Worm (Caenorhabditis elegans) whole organism, young adult: ENCODE measurements around the gene ceh-31.

Experiments
- B0336.3 ChIP-seq: fragments of 200-800 bp; sonication (Bioruptor generic); IDR thresholded peaks from 2 replicates; pipeline ENCODE4 v1.3.6; 2022; ENCODE audit warnings: missing genetic modification characterization, missing compliant biosample characterization
- C06A6.2 ChIP-seq: fragments of 200-800 bp; sonication (Bioruptor generic); conservative IDR thresholded peaks from 2 replicates; pipeline ENCODE4 v1.3.6; 2022; ENCODE audit warnings: missing genetic modification characterization, missing compliant biosample characterization
- F22D6.2 ChIP-seq: sonication (generic microtip); optimal IDR thresholded peaks from 2 replicates; lab custom pipeline; 2016; ENCODE audit warnings: mild to moderate bottlenecking, missing genetic modification characterization, missing compliant biosample characterization
- F33H1.4 ChIP-seq: fragments of 200-800 bp; sonication (Bioruptor generic); IDR thresholded peaks from 2 replicates; pipeline ENCODE4 v1.3.6; 2022; ENCODE audit warnings: missing genetic modification reagents, missing genetic modification characterization, missing compliant biosample characterization
- Y53G8AR.9 ChIP-seq: fragments of 200-800 bp; sonication (Bioruptor generic); conservative IDR thresholded peaks from 2 replicates; pipeline ENCODE4 v1.3.6; 2022; ENCODE audit warnings: missing genetic modification reagents, missing genetic modification characterization, missing compliant biosample characterization
- Y67H2A.10 ChIP-seq: fragments of 200-800 bp; sonication (Bioruptor generic); conservative IDR thresholded peaks from 2 replicates; pipeline ENCODE4 v1.3.6; 2022; ENCODE audit warnings: missing genetic modification reagents, missing genetic modification characterization, missing compliant biosample characterization
- Y79H2A.3 ChIP-seq: fragments of 200-800 bp; sonication (Bioruptor generic); conservative IDR thresholded peaks from 2 replicates; pipeline ENCODE4 v1.3.6; 2022; ENCODE audit warnings: missing genetic modification reagents, missing genetic modification characterization, missing compliant biosample characterization
- athp-1 ChIP-seq: sonication (generic microtip); optimal IDR thresholded peaks from 2 replicates; lab custom pipeline; 2017; ENCODE audit warnings: mild to moderate bottlenecking, missing genetic modification characterization, missing compliant biosample characterization
- attf-5 ChIP-seq: fragments of 200-800 bp; sonication (Bioruptor generic); optimal IDR thresholded peaks from 2 replicates; lab custom pipeline; 2018; ENCODE audit warnings: mild to moderate bottlenecking, missing genetic modification characterization, missing compliant biosample characterization
- cebp-1 ChIP-seq, 2 experiments: fragments of 200-800 bp in 1 of 2; sonication (Bioruptor generic) in 1 of 2; sonication (generic microtip) in 1 of 2; IDR thresholded peaks in 1 of 2; optimal IDR thresholded peaks in 1 of 2; 2 replicates each; pipeline versions ENCODE4 v1.3.6 to Lab custom; 2017 to 2022; ENCODE audit warnings: missing compliant biosample characterization in 2 of 2, missing genetic modification characterization in 2 of 2, mild to moderate bottlenecking in 1 of 2, missing genetic modification reagents in 1 of 2, moderate library complexity in 1 of 2
- ceh-91 ChIP-seq: fragments of 200-800 bp; sonication (Bioruptor generic); IDR thresholded peaks from 2 replicates; pipeline ENCODE4 v1.3.6; 2022; ENCODE audit warnings: missing genetic modification reagents, missing genetic modification characterization, missing compliant biosample characterization
- die-1 ChIP-seq: sonication (generic microtip); optimal IDR thresholded peaks from 2 replicates; lab custom pipeline; 2016; ENCODE audit warnings: missing genotype, mild to moderate bottlenecking, missing genetic modification characterization, missing compliant biosample characterization
- dox-1 ChIP-seq: fragments of 200-800 bp; sonication (Bioruptor generic); IDR thresholded peaks from 2 replicates; pipeline ENCODE4 v1.3.6; 2022; ENCODE audit warnings: missing genetic modification reagents, missing genetic modification characterization, missing compliant biosample characterization
- efl-1 ChIP-seq: fragments of 150-350 bp; optimal IDR thresholded peaks from 2 replicates; lab custom pipeline; 2014; ENCODE audit warnings: missing biosample characterization, missing genetic modification reagents, missing genetic modification characterization
- egl-44 ChIP-seq: fragments of 200-800 bp; sonication (Bioruptor generic); IDR thresholded peaks from 2 replicates; pipeline ENCODE4 v1.3.6; 2022; ENCODE audit warnings: missing genetic modification reagents, missing genetic modification characterization, missing compliant biosample characterization
- egrh-3 ChIP-seq: fragments of 200-800 bp; sonication (Bioruptor generic); IDR thresholded peaks from 2 replicates; pipeline ENCODE4 v1.3.6; 2022; ENCODE audit warnings: missing genetic modification reagents, missing genetic modification characterization, missing compliant biosample characterization
- hlh-12 ChIP-seq: sonication (generic microtip); optimal IDR thresholded peaks from 2 replicates; lab custom pipeline; 2016; ENCODE audit warnings: missing genetic modification characterization, missing compliant biosample characterization
- hmg-1.2 ChIP-seq: fragments of 200-800 bp; sonication (Bioruptor generic); IDR thresholded peaks from 2 replicates; pipeline ENCODE4 v1.3.6; 2022; ENCODE audit warnings: missing genetic modification reagents, missing genetic modification characterization, missing compliant biosample characterization
- let-607 ChIP-seq, 2 experiments: fragments of 200-800 bp in 1 of 2; sonication (Bioruptor generic) in 1 of 2; sonication (generic microtip) in 1 of 2; optimal IDR thresholded peaks; 2 replicates each; lab custom pipeline; 2016 to 2018; ENCODE audit warnings: mild to moderate bottlenecking in 2 of 2, missing compliant biosample characterization in 2 of 2, missing genetic modification characterization in 2 of 2, moderate library complexity in 2 of 2, missing genotype in 1 of 2
- lin-26 ChIP-seq: fragments of 200-800 bp; sonication (Bioruptor generic); IDR thresholded peaks from 2 replicates; pipeline ENCODE4 v1.3.6; 2022; ENCODE audit warnings: missing genetic modification reagents, missing genetic modification characterization, missing compliant biosample characterization
- lin-40 ChIP-seq: sonication (generic microtip); optimal IDR thresholded peaks from 2 replicates; lab custom pipeline; 2016; ENCODE audit warnings: missing genetic modification characterization, mild to moderate bottlenecking, missing compliant biosample characterization, missing genotype, missing genetic modification reagents
- lin-54 ChIP-seq: fragments of 200-800 bp; sonication (Bioruptor generic); optimal IDR thresholded peaks from 2 replicates; lab custom pipeline; 2018; ENCODE audit warnings: mild to moderate bottlenecking, missing genetic modification characterization, missing compliant biosample characterization
- lsl-1 ChIP-seq: fragments of 200-800 bp; sonication (Bioruptor generic); optimal IDR thresholded peaks from 2 replicates; lab custom pipeline; 2018; ENCODE audit warnings: mild to moderate bottlenecking, missing genetic modification characterization, moderate library complexity, missing compliant biosample characterization
- madf-10 ChIP-seq: sonication (generic microtip); optimal IDR thresholded peaks from 2 replicates; lab custom pipeline; 2016; ENCODE audit warnings: mild to moderate bottlenecking, missing genetic modification characterization, missing compliant biosample characterization
- pbrm-1 ChIP-seq: fragments of 200-800 bp; sonication (Bioruptor generic); IDR thresholded peaks from 2 replicates; pipeline ENCODE4 v1.3.6; 2022; ENCODE audit warnings: missing genetic modification reagents, missing genetic modification characterization, missing compliant biosample characterization
- sdz-38 ChIP-seq: sonication (generic microtip); optimal IDR thresholded peaks from 2 replicates; lab custom pipeline; 2016; ENCODE audit warnings: missing genotype, missing genetic modification characterization, missing compliant biosample characterization
- snpc-1.1 ChIP-seq: sonication (generic microtip); optimal IDR thresholded peaks from 2 replicates; lab custom pipeline; 2017; ENCODE audit warnings: missing genetic modification characterization, mild to moderate bottlenecking, missing compliant biosample characterization, antibody characterized with exemption, moderate library complexity, missing genotype, missing genetic modification reagents; ENCODE audit not compliant: insufficient read depth
- snpc-4 ChIP-seq, 5 experiments: fragments of 150-350 bp in 1 of 5; sonication (generic microtip) in 4 of 5; optimal IDR thresholded peaks; 2 replicates each; lab custom pipeline; 2014 to 2018; ENCODE audit warnings: missing genetic modification characterization in 5 of 5, missing biosample characterization in 3 of 5, antibody characterized with exemption in 2 of 5, mild to moderate bottlenecking in 2 of 5, missing compliant biosample characterization in 2 of 5, missing genotype in 2 of 5, moderate library complexity in 2 of 5, missing genetic modification reagents in 1 of 5
- somi-1 ChIP-seq: fragments of 200-800 bp; sonication (Bioruptor generic); optimal IDR thresholded peaks from 2 replicates; lab custom pipeline; 2018; ENCODE audit warnings: mild to moderate bottlenecking, missing genetic modification characterization, missing compliant biosample characterization
- zfh-2 ChIP-seq: fragments of 200-800 bp; sonication (Bioruptor generic); conservative IDR thresholded peaks from 2 replicates; pipeline ENCODE4 v1.3.6; 2022; ENCODE audit warnings: missing genetic modification reagents, missing genetic modification characterization, missing compliant biosample characterization
- zim-3 ChIP-seq: sonication (generic microtip); optimal IDR thresholded peaks from 2 replicates; lab custom pipeline; 2017; ENCODE audit warnings: mild to moderate bottlenecking, missing genetic modification characterization, moderate library complexity, missing compliant biosample characterization
- ztf-18 ChIP-seq: sonication (generic microtip); optimal IDR thresholded peaks from 2 replicates; lab custom pipeline; 2016; ENCODE audit warnings: missing genotype, mild to moderate bottlenecking, missing genetic modification characterization, missing compliant biosample characterization
- ztf-26 ChIP-seq: sonication (generic microtip); optimal IDR thresholded peaks from 2 replicates; lab custom pipeline; 2017; ENCODE audit warnings: missing genetic modification characterization, missing compliant biosample characterization

Gene ceh-31

ce11 chrX:3089894-3090414, 19.7 kb upstream of the ceh-31 start (continued):
- 0 out of 2 replicates have a peak, but pooled peaks have one; percentile 12 for TF ChIP-seq cebp-1 (GFP tag; IDR thresholded peaks at IDR 0.05; lab: Robert Waterston, UW)
- peak; percentile 52 for TF ChIP-seq cebp-1 (tag; optimal IDR thresholded peaks at IDR 0.05; lab: Kevin White, UChicago)
- no peak for TF ChIP-seq Y79H2A.3 (GFP tag; lab: Robert Waterston, UW)
- no peak for TF ChIP-seq Y67H2A.10 (GFP tag; lab: Robert Waterston, UW)
- TF ChIP-seq lin-26 (GFP tag; lab: Robert Waterston, UW) = no peak
- TF ChIP-seq athp-1 (tag; lab: Kevin White, UChicago) = no peak
- TF ChIP-seq F22D6.2 (tag; lab: Kevin White, UChicago) = no peak
- peak; percentile 52 for TF ChIP-seq attf-5
- TF ChIP-seq die-1 (tag; lab: Kevin White, UChicago) = peak; percentile 32
- no peak for TF ChIP-seq pbrm-1 (GFP tag; lab: Robert Waterston, UW)
- TF ChIP-seq Y53G8AR.9 (GFP tag; lab: Robert Waterston, UW) = 0 out of 2 replicates have a peak, but pooled peaks have one; percentile 24
- no peak for TF ChIP-seq F33H1.4 (GFP tag; lab: Robert Waterston, UW)
- no peak for TF ChIP-seq zim-3 (tag; lab: Kevin White, UChicago)
- TF ChIP-seq egrh-3 (GFP tag; lab: Robert Waterston, UW) = 0 out of 2 replicates have a peak, but pooled peaks have one; percentile 19
- TF ChIP-seq ztf-26 (tag; lab: Kevin White, UChicago) = no peak
- TF ChIP-seq somi-1 = peak; percentile 21
- TF ChIP-seq ztf-18 (tag; lab: Kevin White, UChicago) = peak; percentile 34
- TF ChIP-seq lsl-1 (GFP tag; lab: Kevin White, UChicago) = no peak
- TF ChIP-seq sdz-38 (tag; lab: Kevin White, UChicago) = no peak
- TF ChIP-seq let-607 (tag; optimal IDR thresholded peaks at IDR 0.05; lab: Kevin White, UChicago) = peak in 1 of 2 experiments; percentile 2
- peak; percentile 32 for TF ChIP-seq lin-40 (tag; lab: Kevin White, UChicago)
- TF ChIP-seq C06A6.2 (GFP tag; lab: Robert Waterston, UW) = no peak
- TF ChIP-seq snpc-4 (GFP tag; optimal IDR thresholded peaks at IDR 0.05; lab: Kevin White, UChicago) = no peak
- TF ChIP-seq snpc-4 (tag; optimal IDR thresholded peaks at IDR 0.05; lab: Kevin White, UChicago) = peak in 1 of 4 experiments; percentile 23
- TF ChIP-seq snpc-1.1 (tag; lab: Kevin White, UChicago) = no peak
- TF ChIP-seq madf-10 (tag; lab: Kevin White, UChicago) = no peak
- no peak for TF ChIP-seq efl-1 (GFP tag; lab: Kevin White, UChicago)
- no peak for TF ChIP-seq hlh-12 (tag; lab: Kevin White, UChicago)
- TF ChIP-seq hmg-1.2 (GFP tag; lab: Robert Waterston, UW) = peak; percentile 19; the same call in 1 of the 2 replicates
- peak; percentile 87 for TF ChIP-seq zfh-2

- TF ChIP-seq lin-54 (GFP tag; lab: Kevin White, UChicago) (no peak), efl-1 (GFP tag; lab: Kevin White, UChicago) (peak; percentile 31)
Measured at ce11 chrX:3089423-3089822, 19.2 kb upstream of the ceh-31 start, which contains the start of gene pccb-1. pccb-1 (plus strand) TSS chrX:3089549.

- TF ChIP-seq B0336.3 (GFP tag; lab: Robert Waterston, UW) = no peak
- TF ChIP-seq cebp-1 (GFP tag; IDR thresholded peaks at IDR 0.05; lab: Robert Waterston, UW) = peak; percentile 69; the same call in 1 of the 2 replicates
- peak; percentile 91 for TF ChIP-seq cebp-1 (tag; optimal IDR thresholded peaks at IDR 0.05; lab: Kevin White, UChicago)
Measured at ce11 chrX:3087647-3088046, 17.4 kb upstream of the ceh-31 start.

- TF ChIP-seq ceh-91 (GFP tag; lab: Robert Waterston, UW) (no peak), F33H1.4 (GFP tag; lab: Robert Waterston, UW) (no peak), egl-44 (GFP tag; lab: Robert Waterston, UW) (no peak), dox-1 (no peak)
Measured at ce11 chrX:3087245-3087644, 17.0 kb upstream of the ceh-31 start, which contains the start of gene F52E4.5. F52E4.5 (minus strand) TSS chrX:3087345.
